Worm (Caenorhabditis elegans) whole organism, L2 larva: ENCODE data around the gene ZK1290.11.

ENCODE experiments used
- C34F6.9 ChIP-seq: fragments of 150-350 bp; optimal IDR thresholded peaks from 2 replicates; lab custom pipeline; 2014; ENCODE audit warnings: missing biosample characterization, missing genetic modification characterization
- R02D3.7 ChIP-seq: fragments of 150-350 bp; optimal IDR thresholded peaks from 2 replicates; lab custom pipeline; 2014; ENCODE audit warnings: missing biosample characterization, missing genetic modification characterization
- Y55F3AM.14 ChIP-seq: fragments of 200-800 bp; sonication (Bioruptor generic); optimal IDR thresholded peaks from 2 replicates; lab custom pipeline; 2018; ENCODE audit warnings: mild to moderate bottlenecking, missing genetic modification characterization, missing compliant biosample characterization
- ZK546.5 ChIP-seq: sonication (generic microtip); optimal IDR thresholded peaks from 2 replicates; lab custom pipeline; 2017; ENCODE audit warnings: missing biosample characterization, missing genetic modification characterization
- alr-1 ChIP-seq: fragments of 150-350 bp; optimal IDR thresholded peaks from 2 replicates; lab custom pipeline; 2014; ENCODE audit warnings: missing biosample characterization, missing genetic modification characterization
- aly-2 ChIP-seq: fragments of 150-350 bp; optimal IDR thresholded peaks from 2 replicates; lab custom pipeline; 2014; ENCODE audit warnings: missing biosample characterization, missing genetic modification characterization
- ama-1 ChIP-seq: fragments of 150-350 bp; optimal IDR thresholded peaks from 2 replicates; lab custom pipeline; 2018; ENCODE audit warnings: inconsistent platforms
- blmp-1 ChIP-seq: sonication (generic microtip); optimal IDR thresholded peaks from 2 replicates; lab custom pipeline; 2017; ENCODE audit warnings: missing genetic modification characterization, mild to moderate bottlenecking, missing compliant biosample characterization, antibody characterized with exemption, moderate library complexity; ENCODE audit not compliant: insufficient read depth
- ceh-16 ChIP-seq: fragments of 150-350 bp; optimal IDR thresholded peaks from 2 replicates; lab custom pipeline; 2014; ENCODE audit warnings: missing biosample characterization, missing genetic modification characterization
- ceh-82 ChIP-seq: fragments of 150-350 bp; optimal IDR thresholded peaks from 2 replicates; lab custom pipeline; 2014; ENCODE audit warnings: missing biosample characterization, missing genetic modification characterization
- dmd-4 ChIP-seq: sonication (generic microtip); optimal IDR thresholded peaks from 2 replicates; lab custom pipeline; 2017; ENCODE audit warnings: missing biosample characterization, missing genetic modification characterization
- egl-27 ChIP-seq: sonication (generic microtip); optimal IDR thresholded peaks from 3 replicates; lab custom pipeline; 2017; ENCODE audit warnings: missing biosample characterization, missing genetic modification reagents, missing genetic modification characterization
- elt-3 ChIP-seq: sonication (generic microtip); optimal IDR thresholded peaks from 2 replicates; lab custom pipeline; 2017; ENCODE audit warnings: missing biosample characterization, missing genetic modification characterization
- fos-1 ChIP-seq: fragments of 150-350 bp; optimal IDR thresholded peaks from 2 replicates; lab custom pipeline; 2014; ENCODE audit warnings: missing biosample characterization, missing genetic modification characterization
- gmeb-1 ChIP-seq: fragments of 150-350 bp; optimal IDR thresholded peaks from 2 replicates; lab custom pipeline; 2014; ENCODE audit warnings: missing biosample characterization, missing genetic modification characterization
- lin-11 ChIP-seq: fragments of 150-350 bp; sonication (generic microtip); optimal IDR thresholded peaks from 2 replicates; lab custom pipeline; 2014; ENCODE audit warnings: missing biosample characterization, missing genetic modification characterization, inconsistent platforms, mixed read lengths
- lin-39 ChIP-seq: fragments of 150-350 bp; optimal IDR thresholded peaks from 2 replicates; lab custom pipeline; 2014; ENCODE audit warnings: missing biosample characterization, missing genetic modification reagents, missing genetic modification characterization
- lsy-2 ChIP-seq, 2 experiments: fragments of 150-350 bp in 1 of 2; sonication (generic microtip) in 1 of 2; optimal IDR thresholded peaks; 2 replicates each; lab custom pipeline; 2014 to 2017; ENCODE audit warnings: missing biosample characterization in 2 of 2, missing genetic modification characterization in 2 of 2
- mdl-1 ChIP-seq, 2 experiments: fragments of 150-350 bp in 1 of 2; sonication (generic microtip) in 1 of 2; optimal IDR thresholded peaks; 2 replicates each; lab custom pipeline; 2017; ENCODE audit warnings: missing biosample characterization in 2 of 2, missing genetic modification characterization in 2 of 2
- nhr-10 ChIP-seq: sonication (generic microtip); optimal IDR thresholded peaks from 2 replicates; lab custom pipeline; 2017; ENCODE audit warnings: missing biosample characterization, missing genetic modification characterization
- nhr-12 ChIP-seq: fragments of 150-350 bp; optimal IDR thresholded peaks from 2 replicates; lab custom pipeline; 2014; ENCODE audit warnings: missing biosample characterization, missing genetic modification characterization
- nhr-129 ChIP-seq: fragments of 150-350 bp; optimal IDR thresholded peaks from 2 replicates; lab custom pipeline; 2014; ENCODE audit warnings: missing biosample characterization, missing genetic modification characterization
- nhr-21 ChIP-seq: fragments of 150-350 bp; optimal IDR thresholded peaks from 2 replicates; lab custom pipeline; 2014; ENCODE audit warnings: missing biosample characterization, missing genetic modification characterization
- nhr-23 ChIP-seq: fragments of 150-350 bp; optimal IDR thresholded peaks from 2 replicates; lab custom pipeline; 2014; ENCODE audit warnings: missing biosample characterization, missing genetic modification reagents, missing genetic modification characterization
- nhr-237 ChIP-seq: fragments of 150-350 bp; optimal IDR thresholded peaks from 2 replicates; lab custom pipeline; 2014; ENCODE audit warnings: missing biosample characterization, missing genetic modification characterization
- nhr-25 ChIP-seq: fragments of 150-350 bp; sonication (generic microtip); optimal IDR thresholded peaks from 3 replicates; lab custom pipeline; 2014; ENCODE audit warnings: missing biosample characterization, missing genetic modification characterization
- nhr-6 ChIP-seq: fragments of 150-350 bp; optimal IDR thresholded peaks from 2 replicates; lab custom pipeline; 2014; ENCODE audit warnings: missing biosample characterization, missing genetic modification characterization
- nhr-77 ChIP-seq: fragments of 150-350 bp; optimal IDR thresholded peaks from 2 replicates; lab custom pipeline; 2014; ENCODE audit warnings: missing biosample characterization, missing genetic modification characterization
- peb-1 ChIP-seq: fragments of 150-350 bp; optimal IDR thresholded peaks from 2 replicates; lab custom pipeline; 2014; ENCODE audit warnings: missing biosample characterization, missing genetic modification characterization
- sem-4 ChIP-seq: fragments of 150-350 bp; optimal IDR thresholded peaks from 2 replicates; lab custom pipeline; 2014; ENCODE audit warnings: missing biosample characterization, missing genetic modification reagents, missing genetic modification characterization
- skn-1 ChIP-seq: sonication (generic microtip); optimal IDR thresholded peaks from 2 replicates; lab custom pipeline; 2017; ENCODE audit warnings: missing biosample characterization, missing genetic modification characterization
- sma-3 ChIP-seq: sonication (generic microtip); optimal IDR thresholded peaks from 2 replicates; lab custom pipeline; 2016; ENCODE audit warnings: missing genetic modification reagents, missing genetic modification characterization, missing compliant biosample characterization
- sma-9 ChIP-seq, 2 experiments: fragments of 150-350 bp in 1 of 2; sonication (generic microtip) in 1 of 2; optimal IDR thresholded peaks; 2 replicates each; lab custom pipeline; 2014 to 2016; ENCODE audit warnings: missing genetic modification characterization in 2 of 2, mild to moderate bottlenecking in 1 of 2, missing biosample characterization in 1 of 2, missing compliant biosample characterization in 1 of 2, missing genetic modification reagents in 1 of 2, moderate library complexity in 1 of 2
- snpc-4 ChIP-seq: fragments of 150-350 bp; optimal IDR thresholded peaks from 2 replicates; lab custom pipeline; 2014; ENCODE audit warnings: missing biosample characterization, missing genetic modification characterization
- unc-39 ChIP-seq: fragments of 150-350 bp; optimal IDR thresholded peaks from 2 replicates; lab custom pipeline; 2014; ENCODE audit warnings: missing biosample characterization, missing genetic modification characterization
- unc-55 ChIP-seq: fragments of 150-350 bp; sonication (generic microtip); optimal IDR thresholded peaks from 3 replicates; lab custom pipeline; 2014; ENCODE audit warnings: missing biosample characterization, missing genetic modification reagents, missing genetic modification characterization
- unc-62 ChIP-seq: fragments of 150-350 bp; optimal IDR thresholded peaks from 2 replicates; lab custom pipeline; 2014; ENCODE audit warnings: missing biosample characterization, missing genetic modification reagents, missing genetic modification characterization
- zag-1 ChIP-seq: fragments of 150-350 bp; optimal IDR thresholded peaks from 2 replicates; lab custom pipeline; 2014; ENCODE audit warnings: missing biosample characterization, missing genetic modification characterization
- ztf-1 ChIP-seq: fragments of 200-800 bp; sonication (Bioruptor generic); conservative IDR thresholded peaks from 2 replicates; pipeline ENCODE4 v1.3.6; 2022; ENCODE audit warnings: missing genetic modification characterization, missing compliant biosample characterization
- ztf-11 ChIP-seq: sonication (generic microtip); optimal IDR thresholded peaks from 2 replicates; lab custom pipeline; 2017; ENCODE audit warnings: missing biosample characterization, missing genetic modification characterization
- ztf-4 ChIP-seq: fragments of 150-350 bp; optimal IDR thresholded peaks from 2 replicates; lab custom pipeline; 2014; ENCODE audit warnings: missing biosample characterization, missing genetic modification characterization

ZK1290.11 gene

DNA sequence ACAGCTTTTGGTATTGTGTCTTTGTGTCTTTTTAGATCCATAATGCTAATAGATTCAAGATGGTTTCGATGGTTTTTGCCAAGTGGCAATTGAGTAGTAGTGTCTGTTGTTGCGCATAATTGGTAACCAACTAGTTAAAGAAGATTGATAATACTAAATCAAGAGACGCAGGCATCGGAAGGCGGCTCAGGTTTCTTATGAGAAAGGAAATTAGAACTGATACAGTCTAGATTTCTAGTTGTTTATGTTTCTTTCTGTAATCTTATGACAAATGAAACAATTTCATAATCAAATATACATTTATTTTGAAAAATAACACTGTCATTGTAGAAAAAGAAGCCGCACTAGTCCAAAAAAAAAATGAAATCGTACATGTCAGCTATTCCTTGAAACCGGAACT lies 7.6 kb downstream of the ZK1290.11 start, which contains the start of gene ZK1290.10:
Gene ZK1290.10, minus strand, starts transcription at position 101 of the 400 bp plus-strand sequence.
- TF ChIP-seq sem-4 (tag; lab: Kevin White, UChicago) (no peak), nhr-237 (tag; lab: Kevin White, UChicago) (no peak), nhr-129 (tag; lab: Kevin White, UChicago) (no peak), sma-9 (GFP tag; optimal IDR thresholded peaks at IDR 0.05; lab: Kevin White, UChicago) (no peak), sma-9 (tag; optimal IDR thresholded peaks at IDR 0.05; lab: Kevin White, UChicago) (no peak), unc-62 (GFP tag; lab: Kevin White, UChicago) (no peak), lin-39 (tag; lab: Kevin White, UChicago) (no peak), Y55F3AM.14 (GFP tag; lab: Kevin White, UChicago) (no peak)
- TF ChIP-seq, all 48 proteins: peak for 0

DNA sequence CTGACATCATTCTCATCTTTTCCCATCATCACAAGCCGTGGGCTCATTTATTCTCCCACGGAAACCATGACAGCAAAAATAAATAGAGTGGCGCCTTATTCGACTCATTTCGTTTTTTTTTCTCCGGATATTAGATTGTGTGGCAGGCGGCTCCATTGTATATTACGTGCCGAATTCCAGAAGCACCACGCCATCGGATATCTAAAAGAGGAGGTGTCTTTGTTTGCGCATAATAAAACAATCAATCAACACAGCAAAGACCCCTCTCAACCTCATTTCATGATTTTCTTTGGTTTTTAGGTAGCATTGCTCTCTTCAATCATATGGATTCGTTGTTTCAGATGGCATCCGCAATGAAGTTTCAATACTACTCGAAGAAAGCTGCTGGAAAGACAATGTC lies 12.4 kb downstream of the ZK1290.11 start, which contains the start of gene tph-1:
Gene tph-1, plus strand, starts transcription at position 301 of the 400 bp plus-strand sequence.
- TF ChIP-seq unc-39 (no peak), egl-27 (tag; lab: Kevin White, UChicago) (no peak), nhr-25 (no peak), sma-9 (GFP tag; optimal IDR thresholded peaks at IDR 0.05; lab: Kevin White, UChicago) (no peak), sma-9 (tag; optimal IDR thresholded peaks at IDR 0.05; lab: Kevin White, UChicago) (no peak), nhr-129 (tag; lab: Kevin White, UChicago) (no peak), Y55F3AM.14 (GFP tag; lab: Kevin White, UChicago) (no peak), nhr-10 (no peak), blmp-1 (tag; lab: Kevin White, UChicago) (no peak), ztf-1 (GFP tag; lab: Robert Waterston, UW) (no peak)

DNA sequence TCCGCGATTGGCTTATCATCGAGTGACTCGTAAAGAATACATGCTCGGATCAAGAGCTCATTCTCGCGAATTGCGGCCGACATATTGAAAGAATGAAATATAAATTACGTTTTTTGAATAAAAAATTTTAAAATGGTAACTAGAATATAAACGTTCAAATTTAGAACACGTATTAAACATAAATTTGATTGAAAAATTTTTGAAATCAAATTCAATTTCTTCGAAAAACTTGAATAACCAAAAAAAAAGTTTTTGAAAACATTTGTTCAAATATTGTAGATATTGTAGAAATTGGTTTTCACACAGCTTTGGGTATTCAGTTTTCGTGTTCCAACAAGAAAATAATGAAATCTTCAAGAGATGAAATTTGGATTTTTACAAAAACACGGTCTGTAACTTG lies 13.3 kb downstream of the ZK1290.11 start, which contains the start of gene fbxa-224:
Gene fbxa-224, minus strand, starts transcription at position 101 of the 400 bp plus-strand sequence.
- TF ChIP-seq nhr-10 (no peak), snpc-4 (tag; lab: Kevin White, UChicago) (no peak), ama-1 (no peak), R02D3.7 (no peak), nhr-25 (no peak), gmeb-1 (tag; lab: Kevin White, UChicago) (no peak)

DNA sequence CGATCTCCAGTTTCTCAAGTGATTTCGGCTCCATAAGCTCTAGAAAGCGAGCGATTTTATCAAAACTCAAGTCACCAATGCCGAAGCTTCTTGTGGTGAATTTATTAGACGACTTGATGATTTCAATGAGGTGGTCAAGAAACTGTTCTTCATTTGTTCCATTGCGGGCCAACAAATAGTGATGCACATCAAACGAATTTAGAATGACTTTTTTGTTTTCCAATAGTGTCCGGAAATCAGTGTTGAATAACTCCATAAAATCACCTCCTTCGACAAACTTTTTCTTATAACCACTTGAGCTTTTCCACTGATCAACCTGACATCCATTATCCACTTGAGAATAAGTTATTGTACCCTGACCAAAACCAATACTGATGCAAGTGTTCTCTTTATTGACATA lies 14.1 kb downstream of the ZK1290.11 start:
- TF ChIP-seq blmp-1 (tag; lab: Kevin White, UChicago) (no peak), nhr-6 (tag; lab: Kevin White, UChicago) (no peak), nhr-129 (tag; lab: Kevin White, UChicago) (no peak), ztf-4 (tag; lab: Kevin White, UChicago) (no peak), unc-55 (GFP tag; lab: Kevin White, UChicago) (no peak), skn-1 (no peak), mdl-1 (tag; optimal IDR thresholded peaks at IDR 0.05; lab: Kevin White, UChicago) (no peak), ama-1 (no peak)
- TF ChIP-seq, all 48 proteins: peak for 0

DNA sequence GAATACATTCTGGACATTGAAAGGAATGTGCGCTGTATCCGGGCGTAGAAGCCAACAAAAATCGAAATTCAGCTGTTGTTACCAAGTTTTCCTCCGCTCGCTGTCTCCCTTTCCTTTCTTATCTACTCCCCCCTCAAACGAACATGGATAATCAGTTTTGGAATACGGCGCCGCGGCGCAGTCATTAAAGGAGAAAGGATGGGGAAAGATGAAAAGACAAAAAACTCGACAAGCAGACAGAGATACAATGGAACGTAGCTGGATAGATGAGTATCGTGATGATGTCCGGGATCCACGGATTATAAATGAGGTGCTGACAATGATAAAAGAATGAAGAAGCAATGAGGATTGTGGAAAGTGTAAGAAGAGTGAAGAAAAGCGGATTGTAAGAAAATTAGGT lies 16.0 kb downstream of the ZK1290.11 start:
- TF ChIP-seq mdl-1 (tag; optimal IDR thresholded peaks at IDR 0.05; lab: Kevin White, UChicago) (no peak), Y55F3AM.14 (GFP tag; lab: Kevin White, UChicago) (no peak), blmp-1 (tag; lab: Kevin White, UChicago) (peak; percentile 5), ceh-82 (tag; lab: Kevin White, UChicago) (no peak), dmd-4 (tag; lab: Kevin White, UChicago) (no peak), lin-11 (tag; lab: Kevin White, UChicago) (no peak), unc-39 (no peak), ceh-16 (tag; lab: Kevin White, UChicago) (no peak), peb-1 (tag; lab: Kevin White, UChicago) (no peak), ztf-11 (tag; lab: Kevin White, UChicago) (no peak), sma-3 (GFP tag; lab: Kevin White, UChicago) (no peak), R02D3.7 (no peak), fos-1 (tag; lab: Kevin White, UChicago) (peak; percentile 7), unc-55 (GFP tag; lab: Kevin White, UChicago) (peak; percentile 35), egl-27 (tag; lab: Kevin White, UChicago) (no peak), alr-1 (no peak), nhr-129 (tag; lab: Kevin White, UChicago) (no peak), zag-1 (tag; lab: Kevin White, UChicago) (no peak), lin-39 (tag; lab: Kevin White, UChicago) (no peak), nhr-77 (tag; lab: Kevin White, UChicago) (no peak), nhr-23 (tag; lab: Kevin White, UChicago) (no peak), ama-1 (peak; percentile 74), aly-2 (no peak), ztf-1 (GFP tag; lab: Robert Waterston, UW) (no peak), nhr-6 (tag; lab: Kevin White, UChicago) (no peak), lsy-2 (tag; optimal IDR thresholded peaks at IDR 0.05; lab: Kevin White, UChicago) (no peak), ztf-4 (tag; lab: Kevin White, UChicago) (no peak), sem-4 (tag; lab: Kevin White, UChicago) (no peak), C34F6.9 (tag; lab: Kevin White, UChicago) (no peak), ZK546.5 (tag; lab: Kevin White, UChicago) (no peak), nhr-12 (tag; lab: Kevin White, UChicago) (no peak), nhr-10 (no peak), unc-62 (GFP tag; lab: Kevin White, UChicago) (no peak), elt-3 (no peak), nhr-237 (tag; lab: Kevin White, UChicago) (no peak), nhr-21 (tag; lab: Kevin White, UChicago) (peak; percentile 74)
